Worm (Caenorhabditis elegans): ENCODE measurements around the gene cut-3.

DNA sequence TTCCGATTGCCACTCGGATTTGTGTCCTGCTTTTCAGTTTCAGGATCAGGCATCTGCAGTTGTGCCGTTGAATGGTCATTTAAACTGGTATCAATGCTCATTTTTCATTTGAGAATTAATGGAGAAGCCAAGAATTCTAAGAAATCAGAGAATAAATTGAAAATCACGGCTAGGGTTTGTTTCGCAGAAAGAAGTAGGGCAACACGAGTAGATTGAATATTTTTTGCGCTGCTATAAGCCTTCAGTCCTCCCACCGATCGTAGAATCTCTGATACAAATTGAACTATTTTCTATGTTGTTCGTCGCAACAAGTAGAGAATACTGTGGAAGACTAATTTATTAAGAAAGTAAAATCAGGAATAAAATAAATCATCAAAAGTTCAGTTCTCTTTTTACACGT lies 9.6 kb downstream of the cut-3 start, which contains the start of gene acp-3:
- no peak for TF ChIP-seq dao-5 (tag; optimal IDR thresholded peaks at IDR 0.05)
- no peak for TF ChIP-seq him-1 (tag; optimal IDR thresholded peaks at IDR 0.05)
- TF ChIP-seq W03F9.2 (tag; optimal IDR thresholded peaks at IDR 0.05) = no peak

All from whole organism, L4/young adult.